Worm (Caenorhabditis elegans) whole organism, mixed stage, embryonic: ENCODE results near the gene twk-18.

Source experiments
- M03D4.4 ChIP-seq: sonication (generic microtip); optimal IDR thresholded peaks from 2 replicates; lab custom pipeline; 2017; ENCODE audit warnings: mild to moderate bottlenecking, missing genetic modification characterization, missing compliant biosample characterization
- bed-3 ChIP-seq: fragments of 200-800 bp; sonication (Bioruptor generic); optimal IDR thresholded peaks from 3 replicates; lab custom pipeline; 2018; ENCODE audit warnings: mild to moderate bottlenecking, missing genetic modification characterization, moderate library complexity, missing compliant biosample characterization
- blmp-1 ChIP-seq: fragments of 150-350 bp; optimal IDR thresholded peaks from 2 replicates; lab custom pipeline; 2014; ENCODE audit warnings: missing biosample characterization, missing genetic modification characterization
- ceh-39 ChIP-seq: fragments of 150-350 bp; optimal IDR thresholded peaks from 2 replicates; lab custom pipeline; 2014; ENCODE audit warnings: missing biosample characterization, missing genetic modification characterization
- ceh-43 ChIP-seq: fragments of 200-800 bp; sonication (Bioruptor generic); optimal IDR thresholded peaks from 2 replicates; lab custom pipeline; 2018; ENCODE audit warnings: mild to moderate bottlenecking, missing genetic modification characterization, moderate library complexity, missing compliant biosample characterization
- cnd-1 ChIP-seq: fragments of 200-800 bp; sonication (Bioruptor generic); optimal IDR thresholded peaks from 2 replicates; lab custom pipeline; 2018; ENCODE audit warnings: mild to moderate bottlenecking, missing genetic modification characterization, missing compliant biosample characterization
- elt-1 ChIP-seq: sonication (generic microtip); optimal IDR thresholded peaks from 2 replicates; lab custom pipeline; 2017; ENCODE audit warnings: missing genetic modification characterization, mild to moderate bottlenecking, missing compliant biosample characterization, antibody characterized with exemption, moderate library complexity, borderline replicate concordance; ENCODE audit not compliant: insufficient read depth
- flh-1 ChIP-seq: fragments of 200-800 bp; sonication (Bioruptor generic); optimal IDR thresholded peaks from 2 replicates; lab custom pipeline; 2018; ENCODE audit warnings: mild to moderate bottlenecking, missing genetic modification characterization, moderate library complexity, missing compliant biosample characterization
- ham-2 ChIP-seq: fragments of 200-800 bp; sonication (Bioruptor generic); optimal IDR thresholded peaks from 2 replicates; lab custom pipeline; 2018; ENCODE audit warnings: mild to moderate bottlenecking, missing genetic modification characterization, missing compliant biosample characterization
- hlh-1 ChIP-seq: fragments of 150-350 bp; optimal IDR thresholded peaks from 2 replicates; lab custom pipeline; 2014; ENCODE audit warnings: missing biosample characterization, missing genetic modification reagents, missing genetic modification characterization
- lin-13 ChIP-seq: fragments of 150-350 bp; optimal IDR thresholded peaks from 2 replicates; lab custom pipeline; 2014; ENCODE audit warnings: missing biosample characterization, missing genetic modification characterization
- lin-32 ChIP-seq: fragments of 200-800 bp; sonication (Bioruptor generic); optimal IDR thresholded peaks from 2 replicates; lab custom pipeline; 2018; ENCODE audit warnings: mild to moderate bottlenecking, missing genetic modification characterization, missing compliant biosample characterization
- lsy-2 ChIP-seq: fragments of 150-350 bp; optimal IDR thresholded peaks from 2 replicates; lab custom pipeline; 2014; ENCODE audit warnings: missing biosample characterization, missing genetic modification characterization
- mep-1 ChIP-seq: fragments of 150-350 bp; optimal IDR thresholded peaks from 2 replicates; lab custom pipeline; 2017; ENCODE audit warnings: missing biosample characterization, missing genetic modification reagents, missing genetic modification characterization, inconsistent platforms
- mls-2 ChIP-seq: sonication (generic microtip); optimal IDR thresholded peaks from 2 replicates; lab custom pipeline; 2016; ENCODE audit warnings: mild to moderate bottlenecking, missing genetic modification characterization, moderate library complexity, missing compliant biosample characterization
- nhr-2 ChIP-seq: fragments of 150-350 bp; optimal IDR thresholded peaks from 2 replicates; lab custom pipeline; 2014; ENCODE audit warnings: missing biosample characterization, missing genetic modification characterization
- nhr-237 ChIP-seq: fragments of 150-350 bp; optimal IDR thresholded peaks from 2 replicates; lab custom pipeline; 2014; ENCODE audit warnings: missing biosample characterization, missing genetic modification characterization
- nhr-28 ChIP-seq: fragments of 150-350 bp; optimal IDR thresholded peaks from 2 replicates; lab custom pipeline; 2014; ENCODE audit warnings: missing biosample characterization, missing genetic modification characterization
- nhr-76 ChIP-seq: sonication (generic microtip); optimal IDR thresholded peaks from 2 replicates; lab custom pipeline; 2017; ENCODE audit warnings: missing biosample characterization, missing genetic modification characterization
- pha-4 ChIP-seq: fragments of 150-350 bp; optimal IDR thresholded peaks from 2 replicates; lab custom pipeline; 2018; ENCODE audit warnings: missing biosample characterization, missing genetic modification reagents, missing genetic modification characterization
- sem-2 ChIP-seq: fragments of 200-800 bp; sonication (Bioruptor generic); optimal IDR thresholded peaks from 2 replicates; lab custom pipeline; 2018; ENCODE audit warnings: mild to moderate bottlenecking, missing genetic modification characterization, missing compliant biosample characterization
- snpc-4 ChIP-seq: fragments of 150-350 bp; optimal IDR thresholded peaks from 2 replicates; lab custom pipeline; 2014; ENCODE audit warnings: missing biosample characterization, missing genetic modification characterization
- sptf-1 ChIP-seq: sonication (generic microtip); optimal IDR thresholded peaks from 2 replicates; lab custom pipeline; 2017; ENCODE audit warnings: mild to moderate bottlenecking, missing genetic modification characterization, moderate library complexity, missing compliant biosample characterization
- tbx-8 ChIP-seq: fragments of 200-800 bp; sonication (Bioruptor generic); optimal IDR thresholded peaks from 2 replicates; lab custom pipeline; 2018; ENCODE audit warnings: mild to moderate bottlenecking, missing genetic modification characterization, moderate library complexity, missing compliant biosample characterization
- unc-120 ChIP-seq: sonication (generic microtip); optimal IDR thresholded peaks from 2 replicates; lab custom pipeline; 2017; ENCODE audit warnings: missing genetic modification characterization, missing compliant biosample characterization; ENCODE audit not compliant: poor library complexity, severe bottlenecking
- unc-62 ChIP-seq: fragments of 150-350 bp; optimal IDR thresholded peaks from 2 replicates; lab custom pipeline; 2014; ENCODE audit warnings: missing biosample characterization, missing genetic modification reagents, missing genetic modification characterization
- zip-8 ChIP-seq: fragments of 150-350 bp; optimal IDR thresholded peaks from 2 replicates; lab custom pipeline; 2014; ENCODE audit warnings: missing biosample characterization, missing genetic modification characterization
- ztf-11 ChIP-seq: fragments of 150-350 bp; optimal IDR thresholded peaks from 2 replicates; lab custom pipeline; 2014; ENCODE audit warnings: missing biosample characterization, missing genetic modification characterization

Gene twk-18

ce11 chrX:8945011-8945410 lies 42.9 kb upstream of the twk-18 start:
- TF ChIP-seq mls-2 (tag; lab: Kevin White, UChicago), result no peak
- no peak for TF ChIP-seq sptf-1 (tag; lab: Kevin White, UChicago)
- TF ChIP-seq nhr-28 (tag; lab: Kevin White, UChicago), result no peak
- TF ChIP-seq lin-13 (tag; lab: Kevin White, UChicago), result no peak
- TF ChIP-seq ceh-43, result no peak
- no peak for TF ChIP-seq bed-3 (GFP tag; lab: Kevin White, UChicago)
- TF ChIP-seq lsy-2 (tag; lab: Kevin White, UChicago), result no peak
- TF ChIP-seq zip-8 (tag; lab: Kevin White, UChicago), result no peak
- TF ChIP-seq tbx-8 (GFP tag; lab: Kevin White, UChicago), result no peak

DNA sequence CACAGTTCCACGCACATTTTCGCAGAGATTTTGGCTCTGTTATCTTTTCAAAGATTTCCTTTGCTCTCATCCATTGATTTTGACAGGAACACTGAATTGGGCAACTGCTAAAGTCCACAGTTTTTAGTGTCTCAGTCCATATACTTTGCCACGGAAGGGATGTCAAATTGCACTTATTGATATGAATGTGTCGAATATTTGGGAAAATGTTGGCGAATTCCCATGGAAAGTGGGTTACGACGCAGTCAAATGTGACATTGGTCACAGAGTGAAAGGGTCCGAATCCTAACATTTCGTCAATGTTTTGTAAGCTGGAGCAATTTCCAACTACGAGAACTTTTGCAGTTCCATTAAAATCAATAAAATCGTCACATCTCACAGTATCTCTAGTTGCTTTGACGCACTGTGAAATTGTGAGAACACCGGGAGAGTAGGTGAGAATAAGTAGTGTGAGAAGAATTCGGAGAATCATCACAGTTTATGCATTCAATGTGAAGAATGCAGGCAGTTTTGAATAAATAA lies 37.4 kb upstream of the twk-18 start, which contains the start of gene trk-1:
TSS of gene trk-1 (minus strand) at position 472 of the 522 bp plus-strand sequence.
- TF ChIP-seq cnd-1 (tag; lab: Kevin White, UChicago), result no peak
- no peak for TF ChIP-seq elt-1
- no peak for TF ChIP-seq snpc-4 (tag; lab: Kevin White, UChicago)
- TF ChIP-seq, all 35 proteins: peak for 0

DNA sequence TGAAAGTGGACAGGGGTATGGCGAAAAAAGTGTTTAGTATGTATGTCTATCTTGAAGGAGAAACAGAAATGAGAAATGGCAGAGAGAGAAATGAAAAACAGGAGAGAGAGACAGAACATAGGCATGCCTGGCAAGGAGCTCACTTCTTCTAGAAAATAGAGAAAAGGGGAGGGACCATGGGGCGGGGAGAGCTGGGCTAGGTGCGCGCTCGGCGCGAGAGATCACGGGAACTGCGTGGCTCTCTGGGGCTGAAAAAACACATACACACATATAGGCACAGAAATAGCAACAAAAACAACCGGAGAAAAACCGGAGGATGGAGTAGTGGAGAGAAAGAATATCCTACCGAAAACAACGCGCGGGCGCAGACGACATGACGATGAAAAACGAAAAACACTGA lies 35.9 kb upstream of the twk-18 start:
- TF ChIP-seq zip-8 (tag; lab: Kevin White, UChicago) (no peak), snpc-4 (tag; lab: Kevin White, UChicago) (no peak), elt-1 (no peak), nhr-237 (tag; lab: Kevin White, UChicago) (no peak), lin-13 (tag; lab: Kevin White, UChicago) (no peak), blmp-1 (tag; lab: Kevin White, UChicago) (no peak), ceh-39 (no peak), pha-4 (tag; lab: Kevin White, UChicago) (no peak), lin-32 (no peak), unc-62 (GFP tag; lab: Kevin White, UChicago) (no peak), ham-2 (GFP tag; lab: Kevin White, UChicago) (no peak), M03D4.4 (tag; lab: Kevin White, UChicago) (no peak), hlh-1 (no peak), sem-2 (GFP tag; lab: Kevin White, UChicago) (no peak), ztf-11 (tag; lab: Kevin White, UChicago) (no peak)

- TF ChIP-seq pha-4 (tag; lab: Kevin White, UChicago), result no peak
- TF ChIP-seq unc-120 (tag; lab: Kevin White, UChicago), result no peak
- no peak for TF ChIP-seq mep-1 (tag; lab: Kevin White, UChicago)
- TF ChIP-seq flh-1 (GFP tag; lab: Kevin White, UChicago), result no peak
- no peak for TF ChIP-seq lin-32
- no peak for TF ChIP-seq ztf-11 (tag; lab: Kevin White, UChicago)
- TF ChIP-seq blmp-1 (tag; lab: Kevin White, UChicago), result no peak
- TF ChIP-seq unc-62 (GFP tag; lab: Kevin White, UChicago), result no peak
- TF ChIP-seq bed-3 (GFP tag; lab: Kevin White, UChicago), result no peak
- TF ChIP-seq zip-8 (tag; lab: Kevin White, UChicago), result no peak
- TF ChIP-seq elt-1, result no peak
- no peak for TF ChIP-seq lsy-2 (tag; lab: Kevin White, UChicago)
- no peak for TF ChIP-seq ham-2 (GFP tag; lab: Kevin White, UChicago)
- no peak for TF ChIP-seq nhr-76
- TF ChIP-seq sptf-1 (tag; lab: Kevin White, UChicago), result no peak
- TF ChIP-seq nhr-2 (tag; lab: Kevin White, UChicago), result no peak
- TF ChIP-seq cnd-1 (tag; lab: Kevin White, UChicago), result no peak
- no peak for TF ChIP-seq mls-2 (tag; lab: Kevin White, UChicago)
- TF ChIP-seq ceh-39, result no peak
- TF ChIP-seq sem-2 (GFP tag; lab: Kevin White, UChicago), result no peak
These were observed 34.9 kb upstream of the twk-18 start for ce11 chrX:8953011-8953410.

- no peak for TF ChIP-seq pha-4 (tag; lab: Kevin White, UChicago)
These were observed 32.1 kb upstream of the twk-18 start for ce11 chrX:8955808-8956207.

- no peak for TF ChIP-seq lin-32
- TF ChIP-seq mep-1 (tag; lab: Kevin White, UChicago), result no peak
- no peak for TF ChIP-seq lsy-2 (tag; lab: Kevin White, UChicago)
- no peak for TF ChIP-seq ztf-11 (tag; lab: Kevin White, UChicago)
These were observed 30.0 kb upstream of the twk-18 start for ce11 chrX:8957974-8958373.
